Fruit fly (Drosophila melanogaster) ovary, adult (tissue): ENCODE measurements around the gene Oat.
A peak's percentile ranks its signal among the peaks of the same experiment; 100 is the strongest.

Experiments
- CG17801 ChIP-seq: fragments of 200-800 bp; optimal IDR thresholded peaks from 2 replicates; lab custom pipeline; 2019; ENCODE audit warnings: missing biosample characterization, mild to moderate bottlenecking, missing genetic modification characterization, moderate library complexity; ENCODE audit not compliant: partially characterized antibody

Gene Oat

dm6 chr3L:19653470-19653869 lies 3.8 kb upstream of the Oat start:
- TF ChIP-seq CG17801 (GFP tag; lab: Kevin White, UChicago) = no peak

DNA sequence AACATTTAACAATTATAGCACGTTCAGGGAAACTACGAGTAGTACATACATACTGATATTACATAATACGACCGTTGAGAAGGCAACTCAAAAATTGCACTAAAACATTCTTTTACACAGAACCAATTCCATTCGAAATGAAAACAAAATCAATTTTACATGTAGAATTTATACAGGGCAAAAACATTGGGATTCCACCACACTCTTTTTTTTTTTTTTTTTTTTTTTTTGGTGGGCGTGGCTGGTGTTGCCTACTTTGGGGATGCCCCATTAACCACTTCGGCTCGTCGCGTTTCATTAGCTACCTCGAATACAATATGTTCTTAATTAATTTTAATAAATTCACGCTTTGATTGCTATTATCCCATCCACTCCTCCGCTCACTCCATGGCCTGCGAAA lies 937 bp upstream of the Oat start:
- peak; percentile 58 for TF ChIP-seq CG17801 (GFP tag; lab: Kevin White, UChicago)

DNA sequence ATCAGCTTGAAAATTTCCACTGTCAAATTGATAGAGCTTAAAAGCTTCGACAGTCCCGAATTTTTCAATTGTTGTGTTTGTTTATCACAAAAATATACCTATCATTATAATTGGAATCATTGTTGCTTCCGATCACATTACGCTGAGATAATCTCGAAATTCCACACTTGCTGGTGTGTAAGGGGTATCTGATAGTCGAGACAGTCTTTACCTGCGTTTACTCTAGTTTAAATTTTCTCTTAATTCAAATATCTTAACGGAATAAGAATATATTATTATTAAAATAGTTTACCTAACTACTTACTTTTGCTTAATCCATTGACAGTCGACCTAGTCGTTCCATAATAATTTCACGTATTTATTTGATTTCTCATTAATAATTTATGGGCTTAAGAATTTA lies 470 bp upstream of the Oat start:
- no peak for TF ChIP-seq CG17801 (GFP tag; lab: Kevin White, UChicago)

- TF ChIP-seq CG17801 (GFP tag; lab: Kevin White, UChicago) = no peak
These were observed 1.0 kb downstream of the Oat start for dm6 chr3L:19648648-19649047.

DNA sequence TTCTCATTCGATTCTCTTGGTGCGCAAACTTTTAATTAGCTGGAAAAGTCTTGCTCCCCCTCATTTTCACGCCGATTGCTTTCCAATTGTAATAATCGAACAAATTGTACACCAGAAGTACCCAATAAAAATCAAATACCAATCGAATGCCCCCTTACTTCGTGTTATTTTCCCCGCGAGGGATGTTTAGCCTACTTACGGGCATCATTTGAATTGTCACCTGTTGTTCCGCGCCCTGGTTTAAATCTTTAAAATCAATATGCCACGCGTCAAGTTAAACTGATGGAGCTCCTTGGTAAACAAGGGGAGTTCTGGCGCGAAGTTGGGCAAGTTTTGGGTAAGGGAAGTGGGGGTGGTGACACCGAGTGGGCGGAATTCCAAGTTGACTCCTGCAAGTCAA lies 3.4 kb downstream of the Oat start:
- TF ChIP-seq CG17801 (GFP tag; lab: Kevin White, UChicago) = no peak

DNA sequence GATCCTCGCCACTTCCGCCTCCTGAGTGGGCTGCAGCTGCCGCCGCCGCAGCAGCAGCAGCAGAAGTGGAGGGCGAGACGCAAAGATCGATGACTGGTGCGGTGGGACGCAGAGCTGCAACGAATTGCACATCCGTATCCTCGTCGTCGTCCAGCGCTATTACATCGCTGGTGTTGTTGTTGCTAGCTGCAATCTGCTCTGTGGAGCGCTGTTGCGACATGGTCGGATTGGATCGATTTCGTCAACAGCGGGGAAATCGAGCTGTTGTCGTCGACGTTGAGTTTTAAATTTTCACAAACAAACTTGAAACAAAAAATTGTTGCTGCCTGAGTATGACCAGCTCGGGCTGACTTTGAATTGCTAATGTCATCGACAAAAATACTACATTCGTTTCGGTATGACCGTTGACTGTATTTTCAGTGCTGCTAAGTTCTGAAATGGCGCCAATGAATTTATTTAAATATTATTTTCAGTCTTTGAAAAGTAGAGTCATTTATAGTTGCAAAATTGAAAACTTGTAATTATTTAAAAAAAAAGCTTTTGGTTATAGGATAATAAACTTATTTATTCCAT lies 7.1 kb downstream of the Oat start, which contains the start of gene Rnf146:
Gene Rnf146, minus strand, starts transcription at position 369 of the 573 bp plus-strand sequence.
- peak; percentile 23 for TF ChIP-seq CG17801 (GFP tag; lab: Kevin White, UChicago)

- TF ChIP-seq CG17801 (GFP tag; lab: Kevin White, UChicago) = no peak
These were observed 12.7 kb downstream of the Oat start for dm6 chr3L:19636821-19637460.

dm6 chr3L:19635478-19635996 lies 14.1 kb downstream of the Oat start, which contains the start of gene wnd:
Gene wnd (minus strand): TSS chr3L:19635783.
- TF ChIP-seq CG17801 (GFP tag; lab: Kevin White, UChicago) = peak; percentile 17

DNA sequence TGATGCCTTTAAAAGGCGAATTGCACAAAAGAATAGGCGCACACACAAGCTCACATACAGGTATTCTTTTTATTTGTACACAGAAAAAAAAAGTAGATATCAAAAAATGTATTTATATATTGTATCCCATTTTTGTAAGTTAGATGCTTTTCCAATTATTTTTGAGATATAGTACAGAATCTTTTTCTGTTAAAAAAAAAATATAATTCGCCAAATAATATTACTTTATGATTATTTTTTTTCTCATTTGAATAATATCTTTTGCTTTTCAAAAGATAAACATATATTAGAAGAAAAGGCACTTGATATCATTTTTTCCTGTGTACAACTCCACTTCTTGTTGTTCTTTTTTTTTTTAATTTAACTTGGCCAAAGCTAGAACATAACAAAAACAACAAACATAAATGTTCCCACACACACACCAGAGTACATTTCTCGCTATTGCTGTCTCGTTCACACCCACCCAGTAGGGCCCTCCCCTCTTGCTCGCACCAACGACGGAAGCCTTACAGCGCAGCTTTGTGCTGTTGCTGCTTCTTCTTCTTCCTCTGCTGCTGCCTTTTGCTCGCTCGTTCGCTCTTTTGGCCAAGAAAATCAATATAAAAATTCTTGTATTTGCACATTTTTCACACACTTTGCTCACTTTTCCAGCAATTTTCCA lies 14.7 kb downstream of the Oat start:
- TF ChIP-seq CG17801 (GFP tag; lab: Kevin White, UChicago) = peak; percentile 61

- peak; percentile 83 for TF ChIP-seq CG17801 (GFP tag; lab: Kevin White, UChicago)
These were observed 16.7 kb downstream of the Oat start for dm6 chr3L:19632766-19633632.

- TF ChIP-seq CG17801 (GFP tag; lab: Kevin White, UChicago) = no peak
These were observed 17.8 kb downstream of the Oat start for dm6 chr3L:19631867-19632266.

DNA sequence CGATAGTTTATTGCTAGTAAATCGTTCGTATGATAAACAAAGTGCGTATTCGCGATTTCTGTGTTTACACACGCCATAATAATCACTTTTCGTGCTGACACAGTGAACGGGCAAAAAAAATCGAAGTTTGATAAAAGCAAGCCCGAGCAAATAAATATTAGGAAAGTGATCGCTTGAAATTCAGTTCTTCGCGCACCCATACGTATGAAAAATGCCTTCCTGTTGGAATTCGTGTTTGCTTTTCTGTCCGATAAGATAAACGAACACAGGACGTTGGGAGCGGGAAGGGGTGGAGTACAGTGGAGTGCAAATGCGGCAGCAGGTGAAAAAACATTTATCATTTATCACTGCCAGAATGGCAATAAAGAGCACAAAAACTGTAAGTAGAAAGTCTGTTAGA lies 18.9 kb downstream of the Oat start:
- TF ChIP-seq CG17801 (GFP tag; lab: Kevin White, UChicago) = no peak

DNA sequence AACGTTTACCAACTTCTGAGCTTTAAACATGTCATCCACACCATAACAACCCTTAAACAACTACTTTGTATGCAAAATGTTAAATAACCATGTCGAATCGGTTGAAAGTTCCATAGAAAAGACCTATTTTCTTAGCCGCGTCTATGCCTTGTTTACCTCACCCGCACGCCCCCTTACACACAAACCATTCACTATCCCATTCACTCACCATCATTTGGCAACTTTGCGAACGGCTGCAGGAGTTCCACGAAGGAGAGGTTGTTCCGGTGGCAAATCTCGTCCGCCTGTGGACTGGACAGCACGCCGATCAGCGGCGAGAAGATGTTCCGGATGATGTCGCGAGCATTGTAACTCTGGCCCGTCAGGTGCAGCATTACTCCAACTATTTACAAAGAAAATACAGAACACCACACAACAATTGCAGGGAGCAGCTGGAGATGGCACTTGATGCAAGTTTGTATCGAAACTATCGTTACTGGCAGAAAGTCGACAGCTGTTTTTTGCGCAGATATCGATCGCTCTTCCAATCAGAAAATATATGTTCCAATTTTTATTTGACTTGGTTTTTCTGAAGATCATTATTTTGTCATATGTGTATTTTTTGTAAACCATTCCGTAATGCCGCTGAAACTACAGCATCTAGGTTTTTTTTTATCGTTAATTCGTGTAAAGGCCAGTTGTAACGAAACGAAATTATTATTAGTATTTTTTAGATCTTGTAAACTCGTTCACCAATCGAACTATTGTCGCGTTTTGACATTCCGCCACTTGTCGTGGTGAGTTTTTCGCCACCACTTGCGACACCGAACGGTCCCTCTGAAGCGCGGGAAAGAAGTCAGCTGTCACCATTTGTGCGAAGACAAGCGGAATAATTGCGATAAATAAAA lies 31.3 kb downstream of the Oat start, which contains the start of gene asf1:
Gene asf1, plus strand, starts transcription at position 823 of the 887 bp plus-strand sequence.
- no peak for TF ChIP-seq CG17801 (GFP tag; lab: Kevin White, UChicago)

dm6 chr3L:19612172-19612571 lies 37.5 kb downstream of the Oat start, which contains the start of the genes Lon and PIG-F:
Gene Lon (minus strand): TSS chr3L:19612199.
Gene PIG-F (plus strand): TSS chr3L:19612455.
- TF ChIP-seq CG17801 (GFP tag; lab: Kevin White, UChicago) = peak; percentile 99
